Worm (Caenorhabditis elegans) whole organism, L1 larva: ENCODE measurements around the gene str-10.

ENCODE experiments used
- C16A3.4 ChIP-seq: fragments of 150-350 bp; optimal IDR thresholded peaks from 2 replicates; lab custom pipeline; 2014; ENCODE audit warnings: missing biosample characterization, missing genetic modification characterization
- C34B4.2 ChIP-seq: sonication (generic microtip); optimal IDR thresholded peaks from 2 replicates; lab custom pipeline; 2017; ENCODE audit warnings: mild to moderate bottlenecking, missing genetic modification characterization, missing compliant biosample characterization
- aha-1 ChIP-seq: fragments of 150-350 bp; optimal IDR thresholded peaks from 2 replicates; lab custom pipeline; 2014; ENCODE audit warnings: missing biosample characterization, missing genetic modification characterization
- ama-1 ChIP-seq: fragments of 150-350 bp; optimal IDR thresholded peaks from 2 replicates; lab custom pipeline; 2014
- blmp-1 ChIP-seq: fragments of 150-350 bp; optimal IDR thresholded peaks from 2 replicates; lab custom pipeline; 2014; ENCODE audit warnings: missing biosample characterization, missing genetic modification characterization
- ceh-63 ChIP-seq: fragments of 200-800 bp; sonication (Bioruptor generic); optimal IDR thresholded peaks from 2 replicates; lab custom pipeline; 2018; ENCODE audit warnings: mild to moderate bottlenecking, missing genetic modification characterization, missing compliant biosample characterization
- dpl-1 ChIP-seq, 3 experiments: fragments of 150-350 bp in 2 of 3; sonication (generic microtip) in 1 of 3; optimal IDR thresholded peaks; 2 replicates each; lab custom pipeline; 2014 to 2017; ENCODE audit warnings: missing biosample characterization in 3 of 3, missing genetic modification characterization in 3 of 3, missing genetic modification reagents in 3 of 3
- dsc-1 ChIP-seq: sonication (generic microtip); optimal IDR thresholded peaks from 2 replicates; lab custom pipeline; 2016; ENCODE audit warnings: mild to moderate bottlenecking, missing genetic modification characterization, missing compliant biosample characterization
- efl-1 ChIP-seq, 4 experiments: fragments of 150-350 bp; optimal IDR thresholded peaks in 3 of 4; peaks in 1 of 4; 1 replicate in 1 of 4; 2 replicates in 3 of 4; lab custom pipeline; 2014; ENCODE audit warnings: missing biosample characterization in 2 of 4, missing genetic modification characterization in 2 of 4, missing genetic modification reagents in 2 of 4
- egl-13 ChIP-seq: sonication (generic microtip); optimal IDR thresholded peaks from 2 replicates; lab custom pipeline; 2016; ENCODE audit warnings: missing genotype, missing genetic modification reagents, missing genetic modification characterization, missing compliant biosample characterization
- egl-27 ChIP-seq, 2 experiments: fragments of 150-350 bp in 1 of 2; sonication (generic microtip); optimal IDR thresholded peaks; 3 replicates each; lab custom pipeline; 2017 to 2018; ENCODE audit warnings: missing biosample characterization in 2 of 2, missing genetic modification characterization in 2 of 2, missing genetic modification reagents in 2 of 2
- elt-2 ChIP-seq: sonication (generic microtip); optimal IDR thresholded peaks from 2 replicates; lab custom pipeline; 2016; ENCODE audit warnings: missing genetic modification characterization, mild to moderate bottlenecking, inconsistent platforms, missing compliant biosample characterization, missing genetic modification reagents
- elt-3 ChIP-seq, 6 experiments: fragments of 150-350 bp in 1 of 6; sonication (generic microtip); optimal IDR thresholded peaks; 2 replicates each; lab custom pipeline; 2017 to 2018; ENCODE audit warnings: missing biosample characterization in 6 of 6, missing genetic modification characterization in 6 of 6, inconsistent platforms in 1 of 6
- ets-5 ChIP-seq: fragments of 200-800 bp; sonication (Bioruptor generic); IDR thresholded peaks from 2 replicates; pipeline ENCODE4 v1.3.6; 2022; ENCODE audit warnings: missing genetic modification characterization, missing compliant biosample characterization
- fos-1 ChIP-seq: fragments of 150-350 bp; optimal IDR thresholded peaks from 2 replicates; lab custom pipeline; 2014; ENCODE audit warnings: missing biosample characterization, missing genetic modification characterization
- hlh-17 ChIP-seq: fragments of 200-800 bp; sonication (Bioruptor generic); optimal IDR thresholded peaks from 2 replicates; lab custom pipeline; 2018; ENCODE audit warnings: missing genetic modification characterization, mild to moderate bottlenecking, missing compliant biosample characterization, moderate library complexity, borderline replicate concordance
- hpl-2 ChIP-seq: fragments of 150-350 bp; optimal IDR thresholded peaks from 2 replicates; lab custom pipeline; 2014; ENCODE audit warnings: missing biosample characterization, missing genetic modification reagents, missing genetic modification characterization
- irx-1 ChIP-seq: sonication (generic microtip); optimal IDR thresholded peaks from 2 replicates; lab custom pipeline; 2016; ENCODE audit warnings: missing genetic modification characterization, missing compliant biosample characterization
- isw-1 ChIP-seq: fragments of 200-800 bp; sonication (Bioruptor generic); IDR thresholded peaks from 2 replicates; pipeline ENCODE4 v1.3.6; 2022; ENCODE audit warnings: missing genetic modification characterization, missing compliant biosample characterization
- jun-1 ChIP-seq: fragments of 150-350 bp; optimal IDR thresholded peaks from 2 replicates; lab custom pipeline; 2014; ENCODE audit warnings: missing biosample characterization, missing genetic modification reagents, missing genetic modification characterization
- lin-14 ChIP-seq: fragments of 200-800 bp; sonication (Bioruptor generic); optimal IDR thresholded peaks from 2 replicates; lab custom pipeline; 2018; ENCODE audit warnings: mild to moderate bottlenecking, missing genetic modification characterization, moderate library complexity, missing compliant biosample characterization
- lin-15B ChIP-seq: fragments of 150-350 bp; sonication (generic microtip); optimal IDR thresholded peaks from 3 replicates; lab custom pipeline; 2014; ENCODE audit warnings: missing biosample characterization, missing genetic modification characterization
- lin-35 ChIP-seq, 2 experiments: fragments of 150-350 bp; optimal IDR thresholded peaks; 2 replicates each; lab custom pipeline; 2014; ENCODE audit warnings: missing biosample characterization in 2 of 2, missing genetic modification characterization in 2 of 2, missing genetic modification reagents in 2 of 2
- lin-39 ChIP-seq: fragments of 150-350 bp; optimal IDR thresholded peaks from 2 replicates; lab custom pipeline; 2014; ENCODE audit warnings: missing biosample characterization, missing genetic modification reagents, missing genetic modification characterization
- lsy-2 ChIP-seq, 2 experiments: fragments of 150-350 bp; optimal IDR thresholded peaks; 2 replicates each; lab custom pipeline; 2014; ENCODE audit warnings: missing biosample characterization in 2 of 2, missing genetic modification characterization in 2 of 2
- mab-9 ChIP-seq: fragments of 200-800 bp; sonication (Bioruptor generic); IDR thresholded peaks from 2 replicates; pipeline ENCODE4 v1.3.6; 2022; ENCODE audit warnings: missing genetic modification reagents, missing genetic modification characterization, missing compliant biosample characterization
- mdl-1 ChIP-seq, 2 experiments: fragments of 150-350 bp; optimal IDR thresholded peaks; 2 replicates each; lab custom pipeline; 2014 to 2017; ENCODE audit warnings: missing biosample characterization in 2 of 2, missing genetic modification characterization in 2 of 2, inconsistent platforms in 1 of 2
- mep-1 ChIP-seq: fragments of 150-350 bp; optimal IDR thresholded peaks from 2 replicates; lab custom pipeline; 2014; ENCODE audit warnings: missing biosample characterization, missing genetic modification characterization
- nhr-11 ChIP-seq: fragments of 150-350 bp; optimal IDR thresholded peaks from 2 replicates; lab custom pipeline; 2014; ENCODE audit warnings: missing biosample characterization, missing genetic modification characterization
- nhr-12 ChIP-seq: sonication (generic microtip); optimal IDR thresholded peaks from 2 replicates; lab custom pipeline; 2017; ENCODE audit warnings: missing biosample characterization, missing genetic modification characterization
- nhr-19 ChIP-seq: fragments of 200-800 bp; sonication (Bioruptor generic); conservative IDR thresholded peaks from 2 replicates; pipeline ENCODE4 v1.3.6; 2022; ENCODE audit warnings: missing genetic modification characterization, missing compliant biosample characterization
- nhr-20 ChIP-seq: sonication (generic microtip); optimal IDR thresholded peaks from 2 replicates; lab custom pipeline; 2016; ENCODE audit warnings: mild to moderate bottlenecking, missing genetic modification characterization, missing compliant biosample characterization
- nhr-71 ChIP-seq: sonication (generic microtip); optimal IDR thresholded peaks from 2 replicates; lab custom pipeline; 2016; ENCODE audit warnings: mild to moderate bottlenecking, missing genetic modification characterization, moderate library complexity, missing compliant biosample characterization
- nhr-85 ChIP-seq: sonication (generic microtip); peaks from one replicate; lab custom pipeline; 2016; ENCODE audit warnings: missing genetic modification characterization, inconsistent platforms, missing compliant biosample characterization
- nhr-90 ChIP-seq: sonication (generic microtip); optimal IDR thresholded peaks from 2 replicates; lab custom pipeline; 2016; ENCODE audit warnings: mild to moderate bottlenecking, missing genetic modification characterization, missing compliant biosample characterization; ENCODE audit not compliant: poor library complexity
- rnt-1 ChIP-seq: sonication (generic microtip); optimal IDR thresholded peaks from 2 replicates; lab custom pipeline; 2016; ENCODE audit warnings: mild to moderate bottlenecking, missing genetic modification characterization, moderate library complexity, missing compliant biosample characterization
- snpc-4 ChIP-seq: fragments of 150-350 bp; optimal IDR thresholded peaks from 2 replicates; lab custom pipeline; 2014; ENCODE audit warnings: missing biosample characterization, missing genetic modification characterization
- snu-23 ChIP-seq: sonication (generic microtip); optimal IDR thresholded peaks from 2 replicates; lab custom pipeline; 2016; ENCODE audit warnings: missing genetic modification characterization, missing compliant biosample characterization
- sox-4 ChIP-seq: sonication (generic microtip); optimal IDR thresholded peaks from 2 replicates; lab custom pipeline; 2016; ENCODE audit warnings: missing genetic modification characterization, missing compliant biosample characterization
- tbx-2 ChIP-seq: sonication (generic microtip); optimal IDR thresholded peaks from 2 replicates; lab custom pipeline; 2016; ENCODE audit warnings: missing genetic modification characterization, missing compliant biosample characterization
- unc-130 ChIP-seq: fragments of 150-350 bp; optimal IDR thresholded peaks from 2 replicates; lab custom pipeline; 2017; ENCODE audit warnings: missing biosample characterization, missing genetic modification characterization, inconsistent platforms
- unc-86 ChIP-seq: sonication (generic microtip); optimal IDR thresholded peaks from 2 replicates; lab custom pipeline; 2016; ENCODE audit warnings: missing genetic modification characterization, missing compliant biosample characterization
- unc-98 ChIP-seq: fragments of 200-800 bp; sonication (Bioruptor generic); IDR thresholded peaks from 2 replicates; pipeline ENCODE4 v1.3.6; 2022; ENCODE audit warnings: missing genetic modification characterization, missing compliant biosample characterization
- zag-1 ChIP-seq: fragments of 150-350 bp; optimal IDR thresholded peaks from 2 replicates; lab custom pipeline; 2014; ENCODE audit warnings: missing biosample characterization, missing genetic modification characterization
- ztf-11 ChIP-seq, 2 experiments: sonication (generic microtip); optimal IDR thresholded peaks; 2 replicates each; lab custom pipeline; 2016 to 2017; ENCODE audit warnings: missing genetic modification characterization in 2 of 2, missing biosample characterization in 1 of 2, missing compliant biosample characterization in 1 of 2
- ztf-4 ChIP-seq: fragments of 150-350 bp; optimal IDR thresholded peaks from 2 replicates; lab custom pipeline; 2014; ENCODE audit warnings: missing biosample characterization, missing genetic modification characterization

str-10 gene

ce11 chrX:13104966-13105365, 22.5 kb downstream of the str-10 start, which contains the start of gene F17H10.1 (continued):
- TF ChIP-seq lin-35 (GFP tag; optimal IDR thresholded peaks at IDR 0.05; lab: Kevin White, UChicago) (peak; percentile 50 to 81), zag-1 (tag; lab: Kevin White, UChicago) (no peak), elt-3 (tag; optimal IDR thresholded peaks at IDR 0.05; lab: Kevin White, UChicago) (peak in 5 of 6 experiments; percentile 30 to 95 (median 65)), lin-15B (no peak), tbx-2 (peak; percentile 72), egl-27 (tag; optimal IDR thresholded peaks at IDR 0.05; lab: Kevin White, UChicago) (no peak), sox-4 (tag; lab: Kevin White, UChicago) (peak; percentile 18), mdl-1 (tag; optimal IDR thresholded peaks at IDR 0.05; lab: Kevin White, UChicago) (peak; percentile 28 to 98), dpl-1 (GFP tag; optimal IDR thresholded peaks at IDR 0.05; lab: Kevin White, UChicago) (peak; percentile 17 to 47 (median 42)), snpc-4 (peak; percentile 3)

DNA sequence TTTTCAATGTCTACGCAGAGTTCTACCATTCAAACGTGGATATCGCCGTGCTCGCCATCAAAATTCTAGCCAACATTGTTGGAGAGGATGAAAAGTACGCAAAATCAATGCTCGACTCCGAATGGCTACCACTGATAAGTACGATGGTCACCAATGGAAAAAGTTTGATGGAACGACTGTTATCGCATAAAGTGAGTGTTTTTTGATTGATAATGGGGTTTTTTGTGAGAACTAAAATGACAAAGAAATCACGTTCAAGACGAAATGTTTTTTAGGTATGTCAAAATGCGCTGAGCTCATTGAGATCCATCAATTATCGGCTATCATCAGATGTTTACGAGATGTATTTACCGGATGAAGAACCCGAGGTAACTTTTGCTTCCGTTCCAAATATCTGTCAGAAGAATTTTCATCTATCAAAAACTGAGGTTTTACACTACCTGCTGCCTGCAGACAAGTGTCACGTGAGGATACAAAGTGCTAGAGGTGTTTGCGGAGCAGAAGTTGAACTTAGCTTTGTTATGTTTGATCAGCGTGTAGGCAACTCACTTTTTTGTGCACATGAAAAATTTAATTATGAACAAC, 23.8 kb downstream of the str-10 start:
- no peak for TF ChIP-seq hlh-17 (GFP tag; lab: Kevin White, UChicago)
- peak; percentile 41 for TF ChIP-seq nhr-20 (tag; lab: Kevin White, UChicago)
- TF ChIP-seq nhr-12 (tag; lab: Kevin White, UChicago): no peak
- TF ChIP-seq irx-1 (tag; lab: Kevin White, UChicago): no peak
- TF ChIP-seq ztf-4 (tag; lab: Kevin White, UChicago): peak; percentile 49
- peak; percentile 32 for TF ChIP-seq snu-23 (GFP tag; lab: Kevin White, UChicago)
- TF ChIP-seq dpl-1 (GFP tag; optimal IDR thresholded peaks at IDR 0.05; lab: Kevin White, UChicago): no peak
- TF ChIP-seq hpl-2: no peak
- no peak for TF ChIP-seq blmp-1 (tag; lab: Kevin White, UChicago)
- TF ChIP-seq elt-2: peak; percentile 7
- TF ChIP-seq nhr-19 (GFP tag; lab: Robert Waterston, UW): no peak; the same call in 1 of the 2 replicates
- TF ChIP-seq mep-1: no peak
- TF ChIP-seq unc-86 (tag; lab: Kevin White, UChicago): no peak
- TF ChIP-seq rnt-1 (tag; lab: Kevin White, UChicago): peak; percentile 34
- TF ChIP-seq lin-39: no peak
- TF ChIP-seq lsy-2 (tag; optimal IDR thresholded peaks at IDR 0.05; lab: Kevin White, UChicago): no peak
- TF ChIP-seq dsc-1 (tag; lab: Kevin White, UChicago): no peak
- TF ChIP-seq C16A3.4 (tag; lab: Kevin White, UChicago): no peak
- TF ChIP-seq mab-9 (GFP tag; lab: Robert Waterston, UW): no peak
- no peak for TF ChIP-seq jun-1 (tag; lab: Kevin White, UChicago)
- no peak for TF ChIP-seq fos-1 (tag; lab: Kevin White, UChicago)
- peak in 1 of 2 experiments; percentile 49 for TF ChIP-seq mdl-1 (tag; optimal IDR thresholded peaks at IDR 0.05; lab: Kevin White, UChicago)
- TF ChIP-seq ets-5: no peak
- peak; percentile 81 for TF ChIP-seq nhr-71 (tag; lab: Kevin White, UChicago)
- TF ChIP-seq unc-98 (GFP tag; lab: Robert Waterston, UW): no peak
- peak; percentile 50 for TF ChIP-seq lin-14 (GFP tag; lab: Kevin White, UChicago)
- no peak for TF ChIP-seq C34B4.2 (tag; lab: Kevin White, UChicago)
- TF ChIP-seq nhr-11: no peak
- TF ChIP-seq, all 84 proteins: peak for 8

ce11 chrX:13108664-13109063, 26.2 kb downstream of the str-10 start:
- TF ChIP-seq nhr-19 (GFP tag; lab: Robert Waterston, UW) (no peak), unc-130 (tag; lab: Kevin White, UChicago) (no peak), nhr-90 (peak; percentile 3), lin-14 (GFP tag; lab: Kevin White, UChicago) (no peak), blmp-1 (tag; lab: Kevin White, UChicago) (no peak), dsc-1 (tag; lab: Kevin White, UChicago) (no peak), isw-1 (GFP tag; lab: Robert Waterston, UW) (no peak), nhr-20 (tag; lab: Kevin White, UChicago) (peak; percentile 6), nhr-85 (peak; percentile 48), efl-1 (optimal IDR thresholded peaks at IDR 0.05; lab: Kevin White, UChicago) (no peak), efl-1 (GFP tag; optimal IDR thresholded peaks at IDR 0.05 in 1 of 2; lab: Kevin White, UChicago) (no peak), aha-1 (tag; lab: Kevin White, UChicago) (no peak), egl-13 (no peak), jun-1 (tag; lab: Kevin White, UChicago) (no peak), fos-1 (tag; lab: Kevin White, UChicago) (no peak), mep-1 (no peak), elt-2 (peak; percentile 12), nhr-71 (tag; lab: Kevin White, UChicago) (peak; percentile 30), ztf-11 (tag; optimal IDR thresholded peaks at IDR 0.05; lab: Kevin White, UChicago) (no peak), ceh-63 (GFP tag; lab: Kevin White, UChicago) (no peak), C34B4.2 (tag; lab: Kevin White, UChicago) (no peak), ama-1 (lab: Kevin White, UChicago) (peak; percentile 12), nhr-12 (tag; lab: Kevin White, UChicago) (no peak)
